Worm (Caenorhabditis elegans): ENCODE data around the gene T27A10.6.

Gene T27A10.6

ce11 chrX:3576239-3576638 is 19.9 kb downstream of the T27A10.6 start, which contains the start of gene ckc-1:
Gene ckc-1 (plus strand): TSS chrX:3576606.
- TF ChIP-seq nhr-237 (tag; optimal IDR thresholded peaks at IDR 0.05) (no peak), tlp-1 (tag; optimal IDR thresholded peaks at IDR 0.05) (peak; percentile 43), elt-3 (tag; optimal IDR thresholded peaks at IDR 0.05) (peak in 3 of 6 experiments; percentile 13 to 63 (median 33)), unc-98 (GFP tag; IDR thresholded peaks at IDR 0.05) (no peak), aha-1 (tag; optimal IDR thresholded peaks at IDR 0.05) (no peak), lsy-2 (tag; optimal IDR thresholded peaks at IDR 0.05) (peak in 1 of 2 experiments; percentile 36), vab-15 (tag; optimal IDR thresholded peaks at IDR 0.05) (no peak), ceh-90 (tag; optimal IDR thresholded peaks at IDR 0.05) (no peak), elt-2 (tag; optimal IDR thresholded peaks at IDR 0.05) (peak; percentile 98), nhr-28 (tag; optimal IDR thresholded peaks at IDR 0.05) (no peak), jun-1 (tag; optimal IDR thresholded peaks at IDR 0.05) (no peak), nhr-85 (tag) (no peak), mep-1 (tag; optimal IDR thresholded peaks at IDR 0.05) (peak; percentile 6), fkh-8 (tag; optimal IDR thresholded peaks at IDR 0.05) (no peak), nhr-71 (tag; optimal IDR thresholded peaks at IDR 0.05) (peak; percentile 10), lin-35 (GFP tag; optimal IDR thresholded peaks at IDR 0.05) (peak in 1 of 2 experiments; percentile 35), egl-13 (tag; optimal IDR thresholded peaks at IDR 0.05) (no peak), sup-37 (GFP tag; optimal IDR thresholded peaks at IDR 0.05) (no peak), ceh-82 (tag; optimal IDR thresholded peaks at IDR 0.05) (no peak), lin-39 (tag; optimal IDR thresholded peaks at IDR 0.05) (no peak), lin-13 (GFP tag; optimal IDR thresholded peaks at IDR 0.05) (no peak), dpl-1 (GFP tag; optimal IDR thresholded peaks at IDR 0.05) (no peak), hlh-4 (tag; optimal IDR thresholded peaks at IDR 0.05) (no peak), lin-14 (GFP tag; optimal IDR thresholded peaks at IDR 0.05) (peak; percentile 29), mdl-1 (tag; optimal IDR thresholded peaks at IDR 0.05) (no peak), pqm-1 (tag; optimal IDR thresholded peaks at IDR 0.05) (peak; percentile 87), nhr-90 (tag; optimal IDR thresholded peaks at IDR 0.05; ENCODE audit: poor library complexity) (peak; percentile 31), efl-1 (optimal IDR thresholded peaks at IDR 0.05) (no peak), efl-1 (GFP tag; optimal IDR thresholded peaks at IDR 0.05 in 1 of 2) (no peak), aly-2 (tag; optimal IDR thresholded peaks at IDR 0.05) (no peak), unc-62 (GFP tag; optimal IDR thresholded peaks at IDR 0.05) (no peak)

- TF ChIP-seq nhr-47 (tag; optimal IDR thresholded peaks at IDR 0.05) (no peak), nhr-237 (tag; optimal IDR thresholded peaks at IDR 0.05) (no peak), elt-2 (tag; optimal IDR thresholded peaks at IDR 0.05) (no peak), C16A3.4 (tag; optimal IDR thresholded peaks at IDR 0.05) (no peak), sox-4 (tag; optimal IDR thresholded peaks at IDR 0.05) (no peak), ceh-63 (GFP tag; optimal IDR thresholded peaks at IDR 0.05) (no peak), snu-23 (GFP tag; optimal IDR thresholded peaks at IDR 0.05) (no peak), swsn-7 (tag; optimal IDR thresholded peaks at IDR 0.05) (no peak), sup-37 (GFP tag; optimal IDR thresholded peaks at IDR 0.05) (no peak), mep-1 (tag; optimal IDR thresholded peaks at IDR 0.05) (no peak), egl-27 (tag; optimal IDR thresholded peaks at IDR 0.05) (no peak), ztf-4 (tag; optimal IDR thresholded peaks at IDR 0.05) (no peak)
Measured at ce11 chrX:3573482-3573881, 22.7 kb downstream of the T27A10.6 start, which contains the start of gene T27A10.5. Gene T27A10.5 (minus strand): TSS chrX:3573582.

ce11 chrX:3572490-3572889 is 23.7 kb downstream of the T27A10.6 start, which contains the start of gene vit-3:
Gene vit-3 (minus strand): TSS chrX:3572549.
- TF ChIP-seq egl-27 (tag; optimal IDR thresholded peaks at IDR 0.05) (no peak), snpc-4 (tag; optimal IDR thresholded peaks at IDR 0.05) (no peak), nhr-237 (tag; optimal IDR thresholded peaks at IDR 0.05) (no peak), tbx-2 (tag; optimal IDR thresholded peaks at IDR 0.05) (no peak), lsy-2 (tag; optimal IDR thresholded peaks at IDR 0.05) (no peak), unc-62 (GFP tag; optimal IDR thresholded peaks at IDR 0.05) (no peak), lin-14 (GFP tag; optimal IDR thresholded peaks at IDR 0.05) (no peak), pqm-1 (tag; optimal IDR thresholded peaks at IDR 0.05) (no peak)
